Fruit fly (Drosophila melanogaster): ENCODE measurements around the gene Ilp6.

The Ilp6 gene

dm6 chrX:2294474-2295434 lies 39.7 kb downstream of the Ilp6 start:
- no peak for TF ChIP-seq CG9139 (GFP tag; optimal IDR thresholded peaks at IDR 0.05)
- TF ChIP-seq lz (GFP tag; optimal IDR thresholded peaks at IDR 0.05): peak; percentile 67
- peak; percentile 69 for TF ChIP-seq Hr39 (GFP tag; optimal IDR thresholded peaks at IDR 0.05)
- no peak for TF ChIP-seq Blimp-1 (GFP tag; optimal IDR thresholded peaks at IDR 0.05)
- TF ChIP-seq CG32006 (GFP tag; optimal IDR thresholded peaks at IDR 0.05): peak; percentile 53
- peak; percentile 58 for TF ChIP-seq Lpt (GFP tag; optimal IDR thresholded peaks at IDR 0.05)
- peak; percentile 73 for TF ChIP-seq net (GFP tag; optimal IDR thresholded peaks at IDR 0.05)
- peak; percentile 64 for TF ChIP-seq esn (GFP tag; optimal IDR thresholded peaks at IDR 0.05)
- TF ChIP-seq CG6276 (GFP tag; optimal IDR thresholded peaks at IDR 0.05): peak; percentile 39
- peak; percentile 42 for TF ChIP-seq Hr4 (GFP tag; optimal IDR thresholded peaks at IDR 0.05)
- TF ChIP-seq topi (GFP tag; optimal IDR thresholded peaks at IDR 0.05): peak; percentile 65
- TF ChIP-seq ss (GFP tag; optimal IDR thresholded peaks at IDR 0.05): peak; percentile 40 to 43
- TF ChIP-seq Sox102F (GFP tag; optimal IDR thresholded peaks at IDR 0.05): peak; percentile 67
- no peak for TF ChIP-seq salr (GFP tag; optimal IDR thresholded peaks at IDR 0.05)
- no peak for TF ChIP-seq fd85E (GFP tag; optimal IDR thresholded peaks at IDR 0.05)
- TF ChIP-seq CG6854 (GFP tag; optimal IDR thresholded peaks at IDR 0.05): peak; percentile 38
- TF ChIP-seq CG11902 (GFP tag; optimal IDR thresholded peaks at IDR 0.05): peak; percentile 24
- no peak for TF ChIP-seq CG6808 (GFP tag; optimal IDR thresholded peaks at IDR 0.05)
- TF ChIP-seq Sox15 (GFP tag; optimal IDR thresholded peaks at IDR 0.05): no peak
- peak; percentile 54 for TF ChIP-seq acj6 (GFP tag; optimal IDR thresholded peaks at IDR 0.05)
- peak; percentile 90 for TF ChIP-seq svp (GFP tag)
- TF ChIP-seq vri (GFP tag; optimal IDR thresholded peaks at IDR 0.05): peak; percentile 57
- peak; percentile 28 for TF ChIP-seq CG1621 (tag; optimal IDR thresholded peaks at IDR 0.05)
- TF ChIP-seq fd59A (GFP tag; optimal IDR thresholded peaks at IDR 0.05): no peak
- peak; percentile 27 for TF ChIP-seq Ets96B (tag; optimal IDR thresholded peaks at IDR 0.05)
- peak; percentile 64 for TF ChIP-seq fkh (GFP tag; optimal IDR thresholded peaks at IDR 0.05)
- TF ChIP-seq CG10669 (GFP tag; optimal IDR thresholded peaks at IDR 0.05): peak; percentile 54
- TF ChIP-seq Eip93F (GFP tag; optimal IDR thresholded peaks at IDR 0.05): no peak
- TF ChIP-seq CG3919 (GFP tag; optimal IDR thresholded peaks at IDR 0.05): peak; percentile 56
- peak; percentile 59; the same call in 2 of the 3 replicates for TF ChIP-seq CG8119 (GFP tag; IDR thresholded peaks at IDR 0.05)
- peak; percentile 20 for TF ChIP-seq spab (GFP tag; optimal IDR thresholded peaks at IDR 0.05)
- peak; percentile 39 for TF ChIP-seq OdsH (GFP tag; optimal IDR thresholded peaks at IDR 0.05)
- TF ChIP-seq CG8632 (GFP tag; optimal IDR thresholded peaks at IDR 0.05): peak; percentile 19
- peak; percentile 74 for TF ChIP-seq Met (GFP tag; optimal IDR thresholded peaks at IDR 0.05)
- peak; percentile 42 for TF ChIP-seq achi (GFP tag; optimal IDR thresholded peaks at IDR 0.05)
- TF ChIP-seq Sox14 (GFP tag; optimal IDR thresholded peaks at IDR 0.05): peak; percentile 89
- TF ChIP-seq CG3032 (tag; optimal IDR thresholded peaks at IDR 0.05): peak; percentile 33
- TF ChIP-seq CG11762 (GFP tag; optimal IDR thresholded peaks at IDR 0.05; ENCODE audit: insufficient read depth): no peak
- peak; percentile 58 for TF ChIP-seq CG10631 (GFP tag; optimal IDR thresholded peaks at IDR 0.05)
- peak; percentile 28; the same call in 1 of the 2 replicates for TF ChIP-seq Gug (GFP tag; IDR thresholded peaks at IDR 0.05)
- no peak for TF ChIP-seq Hr38 (GFP tag; optimal IDR thresholded peaks at IDR 0.05)
- TF ChIP-seq Smox (GFP tag; optimal IDR thresholded peaks at IDR 0.05): peak; percentile 60
- TF ChIP-seq CG11294 (GFP tag; IDR thresholded peaks at IDR 0.05): peak; percentile 30; the same call in 1 of the 2 replicates
- peak; percentile 37 for TF ChIP-seq CG8319 (GFP tag; optimal IDR thresholded peaks at IDR 0.05)
- peak; percentile 53 for TF ChIP-seq CG6792 (GFP tag; optimal IDR thresholded peaks at IDR 0.05)
- TF ChIP-seq CG15336 (GFP tag; IDR thresholded peaks at IDR 0.05): peak; percentile 21; the same call in 1 of the 2 replicates
- peak; percentile 59 for TF ChIP-seq CG31627 (GFP tag; optimal IDR thresholded peaks at IDR 0.05)
- TF ChIP-seq CG16779 (tag; optimal IDR thresholded peaks at IDR 0.05): peak; percentile 46
- TF ChIP-seq pdm3 (GFP tag; optimal IDR thresholded peaks at IDR 0.05): peak; percentile 40
